Fruit fly (Drosophila melanogaster) whole organism, embryonic: ENCODE measurements around the gene CG14715.

Experiments
- Aef1 ChIP-seq: fragments of 200-800 bp; sonication (Bioruptor generic); IDR thresholded peaks from 3 replicates; pipeline ENCODE4 v1.3.6; 2022; ENCODE audit warnings: missing biosample characterization, missing genetic modification characterization
- B-H1 ChIP-seq: fragments of 200-800 bp; sonication (Bioruptor generic); IDR thresholded peaks from 3 replicates; pipeline ENCODE4 v1.3.6; 2022; ENCODE audit warnings: missing biosample characterization, missing genetic modification characterization
- CG11696 ChIP-seq: fragments of 200-800 bp; sonication (Bioruptor generic); IDR thresholded peaks from 2 replicates; pipeline ENCODE4 v1.3.6; 2022; ENCODE audit warnings: missing biosample characterization, missing genetic modification characterization
- CG14014 ChIP-seq: fragments of 200-800 bp; sonication (Bioruptor generic); IDR thresholded peaks from 2 replicates; pipeline ENCODE4 v1.3.6; 2022; ENCODE audit warnings: missing biosample characterization, missing genetic modification characterization
- CG14050 ChIP-seq: fragments of 200-800 bp; sonication (Bioruptor generic); IDR thresholded peaks from 3 replicates; pipeline ENCODE4 v1.3.6; 2022; ENCODE audit warnings: missing biosample characterization, missing genetic modification characterization
- CG14667 ChIP-seq: fragments of 200-800 bp; sonication (Bioruptor generic); IDR thresholded peaks from 2 replicates; pipeline ENCODE4 v1.3.6; 2022; ENCODE audit warnings: missing biosample characterization, missing genetic modification characterization
- CG14710 ChIP-seq: fragments of 200-800 bp; sonication (Bioruptor generic); optimal IDR thresholded peaks from 3 replicates; lab custom pipeline; 2019; ENCODE audit warnings: missing biosample characterization, mild to moderate bottlenecking, missing genetic modification characterization, moderate library complexity
- CG14965 ChIP-seq: fragments of 200-800 bp; sonication (Bioruptor generic); optimal IDR thresholded peaks from 2 replicates; lab custom pipeline; 2016; ENCODE audit warnings: missing biosample characterization, missing genetic modification characterization, borderline replicate concordance
- CG17385 ChIP-seq: fragments of 200-800 bp; sonication (Bioruptor generic); optimal IDR thresholded peaks from 3 replicates; lab custom pipeline; 2018; ENCODE audit warnings: missing biosample characterization, mild to moderate bottlenecking, missing genetic modification characterization
- CG18619 ChIP-seq: fragments of 200-800 bp; sonication (Bioruptor generic); optimal IDR thresholded peaks from 3 replicates; lab custom pipeline; 2017; ENCODE audit warnings: missing biosample characterization, mild to moderate bottlenecking, missing genetic modification characterization
- CG4328 ChIP-seq: fragments of 200-800 bp; sonication (Bioruptor generic); optimal IDR thresholded peaks from 3 replicates; lab custom pipeline; 2017; ENCODE audit warnings: missing biosample characterization, missing genetic modification reagents, missing genetic modification characterization
- CG43689 ChIP-seq: fragments of 200-800 bp; sonication (Bioruptor generic); IDR thresholded peaks from 2 replicates; pipeline ENCODE4 v1.3.6; 2022; ENCODE audit warnings: missing biosample characterization, missing genetic modification characterization
- CG6272 ChIP-seq: fragments of 200-800 bp; sonication (Bioruptor generic); IDR thresholded peaks from 2 replicates; pipeline ENCODE4 v1.3.6; 2022; ENCODE audit warnings: missing biosample characterization, missing genetic modification characterization
- CG6765 ChIP-seq: fragments of 200-800 bp; sonication (Bioruptor generic); optimal IDR thresholded peaks from 3 replicates; lab custom pipeline; 2017; ENCODE audit warnings: missing biosample characterization, mild to moderate bottlenecking, missing genetic modification characterization
- CG7786 ChIP-seq: fragments of 200-800 bp; sonication (Bioruptor generic); optimal IDR thresholded peaks from 2 replicates; lab custom pipeline; 2016; ENCODE audit warnings: missing biosample characterization, missing genetic modification characterization
- CG9437 ChIP-seq: fragments of 200-800 bp; sonication (Bioruptor generic); optimal IDR thresholded peaks from 2 replicates; lab custom pipeline; 2018; ENCODE audit warnings: missing biosample characterization, mild to moderate bottlenecking, missing genetic modification characterization
- CTCF ChIP-seq: fragments of 200-800 bp; sonication (Bioruptor generic); optimal IDR thresholded peaks from 2 replicates; lab custom pipeline; 2017; ENCODE audit warnings: missing biosample characterization, mild to moderate bottlenecking, missing genetic modification characterization, moderate library complexity
- E2f2 ChIP-seq: fragments of 200-800 bp; sonication (Bioruptor generic); IDR thresholded peaks from 2 replicates; pipeline ENCODE4 v1.3.6; 2022; ENCODE audit warnings: missing biosample characterization, missing genetic modification characterization
- ERR ChIP-seq: fragments of 200-800 bp; sonication (Bioruptor generic); optimal IDR thresholded peaks from 2 replicates; lab custom pipeline; 2016; ENCODE audit warnings: missing biosample characterization, missing genetic modification characterization
- HLH3B ChIP-seq: fragments of 200-800 bp; sonication (Bioruptor generic); IDR thresholded peaks from 2 replicates; pipeline ENCODE4 v1.3.6; 2022; ENCODE audit warnings: missing biosample characterization, missing genetic modification characterization
- HLHmδ ChIP-seq: fragments of 200-800 bp; sonication (Bioruptor generic); optimal IDR thresholded peaks from 2 replicates; lab custom pipeline; 2018; ENCODE audit warnings: missing biosample characterization, mild to moderate bottlenecking, missing genetic modification characterization, moderate library complexity
- Hr3 ChIP-seq: fragments of 200-800 bp; sonication (Bioruptor generic); optimal IDR thresholded peaks from 3 replicates; lab custom pipeline; 2016; ENCODE audit warnings: missing biosample characterization, missing genetic modification characterization
- NC2α ChIP-seq: fragments of 200-800 bp; sonication (Bioruptor generic); optimal IDR thresholded peaks from 2 replicates; lab custom pipeline; 2016; ENCODE audit warnings: missing biosample characterization, missing genetic modification characterization
- Nf-YA ChIP-seq: fragments of 200-800 bp; sonication (Bioruptor generic); IDR thresholded peaks from 2 replicates; pipeline ENCODE4 v1.3.6; 2022; ENCODE audit warnings: missing biosample characterization, missing genetic modification characterization
- NfI ChIP-seq: fragments of 200-800 bp; sonication (Bioruptor generic); optimal IDR thresholded peaks from 3 replicates; lab custom pipeline; 2018; ENCODE audit warnings: missing biosample characterization, mild to moderate bottlenecking, missing genetic modification characterization, moderate library complexity
- Poxn ChIP-seq: fragments of 200-800 bp; sonication (Bioruptor generic); IDR thresholded peaks from 2 replicates; pipeline ENCODE4 v1.3.6; 2022; ENCODE audit warnings: missing biosample characterization, missing genetic modification characterization
- Ravus ChIP-seq: fragments of 200-800 bp; sonication (Bioruptor generic); IDR thresholded peaks from 2 replicates; pipeline ENCODE4 v1.3.6; 2022; ENCODE audit warnings: missing biosample characterization, missing genetic modification characterization
- Six4 ChIP-seq: fragments of 200-800 bp; sonication (Bioruptor generic); optimal IDR thresholded peaks from 2 replicates; lab custom pipeline; 2016; ENCODE audit warnings: missing biosample characterization, missing genetic modification characterization
- TFAM ChIP-seq: fragments of 200-800 bp; sonication (Bioruptor generic); optimal IDR thresholded peaks from 2 replicates; lab custom pipeline; 2017; ENCODE audit warnings: missing biosample characterization, missing genetic modification characterization, inconsistent platforms
- Xbp1 ChIP-seq: fragments of 200-800 bp; sonication (Bioruptor generic); optimal IDR thresholded peaks from 3 replicates; lab custom pipeline; 2016; ENCODE audit warnings: missing biosample characterization, mild to moderate bottlenecking, missing genetic modification characterization
- btn ChIP-seq: fragments of 200-800 bp; sonication (Bioruptor generic); optimal IDR thresholded peaks from 2 replicates; lab custom pipeline; 2016; ENCODE audit warnings: missing biosample characterization, missing genetic modification characterization
- cg ChIP-seq: fragments of 200-800 bp; sonication (Bioruptor generic); optimal IDR thresholded peaks from 3 replicates; lab custom pipeline; 2019; ENCODE audit warnings: missing biosample characterization, mild to moderate bottlenecking, missing genetic modification characterization, moderate library complexity
- dimm ChIP-seq: fragments of 200-800 bp; sonication (Bioruptor generic); IDR thresholded peaks from 2 replicates; pipeline ENCODE4 v1.3.6; 2022; ENCODE audit warnings: missing biosample characterization, missing genetic modification characterization
- en ChIP-seq: fragments of 200-800 bp; sonication (Bioruptor generic); optimal IDR thresholded peaks from 2 replicates; lab custom pipeline; 2016; ENCODE audit warnings: missing biosample characterization, missing genetic modification characterization
- fd96Cb ChIP-seq: fragments of 200-800 bp; sonication (Bioruptor generic); optimal IDR thresholded peaks from 2 replicates; lab custom pipeline; 2018; ENCODE audit warnings: missing biosample characterization, mild to moderate bottlenecking, missing genetic modification characterization, moderate library complexity
- gsb ChIP-seq: fragments of 200-800 bp; sonication (Bioruptor generic); IDR thresholded peaks from 2 replicates; pipeline ENCODE4 v1.3.6; 2022; ENCODE audit warnings: missing biosample characterization, missing genetic modification characterization
- hbn ChIP-seq: fragments of 200-800 bp; sonication (Bioruptor generic); IDR thresholded peaks from 2 replicates; pipeline ENCODE4 v1.3.6; 2022; ENCODE audit warnings: missing biosample characterization, missing genetic modification characterization; ENCODE audit not compliant: partially characterized antibody
- jumu ChIP-seq: fragments of 200-800 bp; sonication (Bioruptor generic); optimal IDR thresholded peaks from 3 replicates; lab custom pipeline; 2016; ENCODE audit warnings: missing biosample characterization, missing genetic modification characterization
- lmd ChIP-seq: fragments of 200-800 bp; sonication (Bioruptor generic); IDR thresholded peaks from 2 replicates; pipeline ENCODE4 v1.3.6; 2022; ENCODE audit warnings: missing biosample characterization, missing genetic modification characterization
- peb ChIP-seq: fragments of 200-800 bp; sonication (Bioruptor generic); IDR thresholded peaks from 2 replicates; pipeline ENCODE4 v1.3.6; 2022; ENCODE audit warnings: missing biosample characterization, missing genetic modification characterization
- pfk ChIP-seq: fragments of 200-800 bp; sonication (Bioruptor generic); optimal IDR thresholded peaks from 2 replicates; lab custom pipeline; 2018; ENCODE audit warnings: missing biosample characterization, mild to moderate bottlenecking, missing genetic modification characterization, moderate library complexity
- pho ChIP-seq: fragments of 200-800 bp; sonication (Bioruptor generic); optimal IDR thresholded peaks from 2 replicates; lab custom pipeline; 2016; ENCODE audit warnings: missing biosample characterization, missing genetic modification characterization
- pros ChIP-seq: fragments of 200-800 bp; sonication (Bioruptor generic); optimal IDR thresholded peaks from 3 replicates; lab custom pipeline; 2019; ENCODE audit warnings: missing biosample characterization, mild to moderate bottlenecking, missing genetic modification characterization, moderate library complexity
- row ChIP-seq: fragments of 200-800 bp; sonication (Bioruptor generic); IDR thresholded peaks from 3 replicates; pipeline ENCODE4 v1.3.6; 2022; ENCODE audit warnings: missing biosample characterization, missing genetic modification characterization
- schlank ChIP-seq: fragments of 200-800 bp; sonication (Bioruptor generic); optimal IDR thresholded peaks from 2 replicates; lab custom pipeline; 2018; ENCODE audit warnings: missing biosample characterization, mild to moderate bottlenecking, missing genetic modification characterization
- sqz ChIP-seq: fragments of 200-800 bp; sonication (Bioruptor generic); optimal IDR thresholded peaks from 3 replicates; lab custom pipeline; 2018; ENCODE audit warnings: missing biosample characterization, mild to moderate bottlenecking, missing genetic modification characterization
- sr ChIP-seq: fragments of 200-800 bp; sonication (Bioruptor generic); IDR thresholded peaks from 3 replicates; pipeline ENCODE4 v1.3.6; 2022; ENCODE audit warnings: missing biosample characterization, missing genetic modification characterization
- sug ChIP-seq: fragments of 200-800 bp; optimal IDR thresholded peaks from 2 replicates; lab custom pipeline; 2019; ENCODE audit warnings: missing biosample characterization, mild to moderate bottlenecking, missing genetic modification characterization, moderate library complexity
- tll ChIP-seq, 2 experiments: fragments of 200-800 bp in 1 of 2; fragments of >200 bp in 1 of 2; sonication (Bioruptor generic) in 1 of 2; optimal IDR thresholded peaks; 2 replicates each; lab custom pipeline; 2017 to 2019; ENCODE audit warnings: missing biosample characterization in 2 of 2, missing genetic modification characterization in 2 of 2, mild to moderate bottlenecking in 1 of 2, moderate library complexity in 1 of 2
- tna ChIP-seq: fragments of 200-800 bp; sonication (Bioruptor generic); IDR thresholded peaks from 2 replicates; pipeline ENCODE4 v1.3.6; 2022; ENCODE audit warnings: missing biosample characterization, missing genetic modification characterization; ENCODE audit not compliant: partially characterized antibody
- trem ChIP-seq: fragments of 200-800 bp; optimal IDR thresholded peaks from 3 replicates; lab custom pipeline; 2019; ENCODE audit warnings: missing biosample characterization, mild to moderate bottlenecking, missing genetic modification characterization, moderate library complexity

CG14715 gene

DNA sequence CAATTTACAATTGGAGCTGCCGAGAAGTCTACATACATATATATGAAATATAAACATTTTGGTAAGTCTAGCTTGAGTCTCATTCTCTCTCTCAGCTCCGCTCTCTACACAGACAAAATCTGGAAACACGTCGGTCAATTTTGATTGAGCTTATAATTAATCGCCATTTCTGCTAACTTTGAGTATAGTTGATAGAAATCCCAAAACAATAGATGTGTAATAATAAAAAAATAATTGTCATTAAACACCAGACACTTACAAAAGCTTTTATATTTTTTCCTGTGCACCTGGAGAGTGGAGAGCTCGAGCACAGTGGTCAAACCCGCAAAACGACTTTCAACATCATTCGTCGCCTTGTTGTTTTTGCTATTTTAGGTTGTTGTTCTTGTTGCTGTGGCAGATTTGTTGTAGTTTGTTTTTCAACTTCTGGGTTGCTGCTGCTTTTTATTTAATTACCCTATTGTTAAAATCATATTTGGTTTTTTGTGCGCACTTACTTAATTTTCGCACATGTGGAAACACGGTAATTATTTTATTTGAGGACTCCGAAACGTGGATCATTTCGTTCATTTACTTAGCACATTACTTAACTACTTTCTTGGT, 17.3 kb upstream of the CG14715 start (continued):
- TF ChIP-seq NfI (GFP tag; lab: Kevin White, UChicago), result peak; percentile 97
- TF ChIP-seq B-H1 (GFP tag; lab: Robert Waterston, UW), result peak; percentile 94
- peak; percentile 93 for TF ChIP-seq jumu
- no peak for TF ChIP-seq cg
- peak; percentile 94 for TF ChIP-seq dimm
- TF ChIP-seq fd96Cb (tag; lab: Kevin White, UChicago), result peak; percentile 95
- TF ChIP-seq tll (GFP tag; optimal IDR thresholded peaks at IDR 0.05; lab: Kevin White, UChicago), result no peak
- TF ChIP-seq CG14014, result peak; percentile 97
- peak; percentile 95 for TF ChIP-seq CG6272
- peak; percentile 94 for TF ChIP-seq CG17385 (GFP tag; lab: Kevin White, UChicago)
- peak; percentile 94 for TF ChIP-seq schlank (tag; lab: Kevin White, UChicago)
- TF ChIP-seq HLHmδ (GFP tag; lab: Kevin White, UChicago), result no peak
- TF ChIP-seq pfk (GFP tag; lab: Kevin White, UChicago), result no peak
- peak; percentile 93 for TF ChIP-seq CG14667 (GFP tag; lab: Robert Waterston, UW)
- peak; percentile 97 for TF ChIP-seq row (GFP tag; lab: Robert Waterston, UW)
- TF ChIP-seq CG7786, result peak; percentile 96
- TF ChIP-seq TFAM (GFP tag; lab: Kevin White, UChicago), result peak; percentile 68
- peak; percentile 94 for TF ChIP-seq CG18619 (GFP tag; lab: Kevin White, UChicago)
- peak; percentile 92 for TF ChIP-seq trem (tag; lab: Kevin White, UChicago)
- TF ChIP-seq CG4328 (GFP tag; lab: Kevin White, UChicago), result peak; percentile 76
- peak; percentile 87 for TF ChIP-seq CG9437 (GFP tag; lab: Kevin White, UChicago)
- peak; percentile 97 for TF ChIP-seq lmd
- peak; percentile 93 for TF ChIP-seq CG14710 (tag; lab: Kevin White, UChicago)
- peak; percentile 95 for TF ChIP-seq gsb
- peak; percentile 96 for TF ChIP-seq pho (GFP tag; lab: Kevin White, UChicago)
- TF ChIP-seq en, result peak; percentile 88
- peak; percentile 85 for TF ChIP-seq btn (GFP tag; lab: Kevin White, UChicago)
- peak; percentile 92 for TF ChIP-seq Hr3 (GFP tag; lab: Kevin White, UChicago)
- TF ChIP-seq CG43689, result peak; percentile 88
- TF ChIP-seq Poxn (GFP tag; lab: Robert Waterston, UW), result peak; percentile 95
- peak; percentile 95 for TF ChIP-seq Six4 (GFP tag; lab: Kevin White, UChicago)
- peak; percentile 83 for TF ChIP-seq E2f2
- peak; percentile 88 for TF ChIP-seq NC2α (GFP tag; lab: Kevin White, UChicago)
- TF ChIP-seq CG14965, result peak; percentile 66
- TF ChIP-seq hbn (GFP tag; lab: Robert Waterston, UW), result no peak; the same call in 1 of the 2 replicates
- TF ChIP-seq Xbp1 (GFP tag; lab: Kevin White, UChicago), result peak; percentile 97
- TF ChIP-seq sr (GFP tag; lab: Robert Waterston, UW), result peak; percentile 84
- peak; percentile 91 for TF ChIP-seq ERR (GFP tag; lab: Kevin White, UChicago)
- peak; percentile 85 for TF ChIP-seq sug (tag; lab: Kevin White, UChicago)
- peak; percentile 95 for TF ChIP-seq CG14050
- peak; percentile 86 for TF ChIP-seq sqz
- peak; percentile 91 for TF ChIP-seq Ravus (GFP tag; lab: Robert Waterston, UW)
- TF ChIP-seq CG11696, result peak; percentile 91
- TF ChIP-seq HLH3B (GFP tag; lab: Robert Waterston, UW), result peak; percentile 96
- TF ChIP-seq CG6765 (GFP tag; lab: Kevin White, UChicago), result peak; percentile 92
- peak; percentile 96 for TF ChIP-seq Nf-YA (GFP tag; lab: Robert Waterston, UW)
- no peak for TF ChIP-seq tna (GFP tag; lab: Robert Waterston, UW)
- TF ChIP-seq peb (GFP tag; lab: Robert Waterston, UW), result peak; percentile 88
- TF ChIP-seq CTCF, result peak; percentile 53
- TF ChIP-seq Aef1 (GFP tag; lab: Robert Waterston, UW), result peak; percentile 96
- no peak for TF ChIP-seq pros (GFP tag; lab: Kevin White, UChicago)
